Fruit fly (Drosophila melanogaster) whole organism, embryonic: ENCODE results near the gene Wdr92.

Source experiments
- CG10959 ChIP-seq: fragments of 200-800 bp; sonication (Bioruptor generic); IDR thresholded peaks from 2 replicates; pipeline ENCODE4 v1.3.6; 2022; ENCODE audit warnings: missing biosample characterization, missing genetic modification characterization
- CG12071 ChIP-seq: fragments of 200-800 bp; sonication (Bioruptor generic); optimal IDR thresholded peaks from 3 replicates; lab custom pipeline; 2018; ENCODE audit warnings: missing biosample characterization, mild to moderate bottlenecking, missing genetic modification characterization
- CG33213 ChIP-seq: fragments of 200-800 bp; sonication (Bioruptor generic); optimal IDR thresholded peaks from 3 replicates; lab custom pipeline; 2016; ENCODE audit warnings: missing biosample characterization, missing genetic modification characterization
- MTF-1 ChIP-seq: fragments of 200-800 bp; sonication (Bioruptor generic); optimal IDR thresholded peaks from 2 replicates; lab custom pipeline; 2018; ENCODE audit warnings: missing biosample characterization, mild to moderate bottlenecking, missing genetic modification characterization, borderline replicate concordance
- Side ChIP-seq: fragments of 200-800 bp; sonication (Bioruptor generic); optimal IDR thresholded peaks from 2 replicates; lab custom pipeline; 2016; ENCODE audit warnings: missing biosample characterization, missing genetic modification characterization
- esg ChIP-seq: fragments of 200-800 bp; sonication (Bioruptor generic); conservative IDR thresholded peaks from 2 replicates; pipeline ENCODE4 v1.3.6; 2022; ENCODE audit warnings: missing biosample characterization, missing genetic modification characterization
- fru ChIP-seq: fragments of >200 bp; optimal IDR thresholded peaks from 2 replicates; lab custom pipeline; 2017
- jing ChIP-seq: fragments of 200-800 bp; sonication (Bioruptor generic); optimal IDR thresholded peaks from 2 replicates; lab custom pipeline; 2018; ENCODE audit warnings: missing biosample characterization, mild to moderate bottlenecking, missing genetic modification characterization
- ranshi ChIP-seq: fragments of 200-800 bp; sonication (Bioruptor generic); IDR thresholded peaks from 2 replicates; pipeline ENCODE4 v1.3.6; 2022; ENCODE audit warnings: missing biosample characterization, missing genetic modification characterization

dm6 chr3L:17925180-17925753, 17.3 kb downstream of the Wdr92 start:
- no peak for TF ChIP-seq CG10959 (GFP tag; lab: Robert Waterston, UW)
- no peak for TF ChIP-seq CG12071 (GFP tag; lab: Kevin White, UChicago)
- TF ChIP-seq jing (GFP tag; lab: Kevin White, UChicago): no peak
- no peak for TF ChIP-seq fru (lab: Kevin White, UChicago)
- no peak for TF ChIP-seq Side (GFP tag; lab: Kevin White, UChicago)
- TF ChIP-seq MTF-1: no peak
- no peak for TF ChIP-seq ranshi (GFP tag; lab: Robert Waterston, UW)
- TF ChIP-seq CG33213 (GFP tag; lab: Kevin White, UChicago): no peak
- no peak for TF ChIP-seq esg (GFP tag; lab: Robert Waterston, UW)
